Fruit fly (Drosophila melanogaster) whole organism, embryonic: ENCODE measurements around the gene CG12206.

Experiments
- CG10565 ChIP-seq: fragments of 200-800 bp; sonication (Bioruptor generic); optimal IDR thresholded peaks from 3 replicates; lab custom pipeline; 2016; ENCODE audit warnings: missing biosample characterization, mild to moderate bottlenecking, missing genetic modification characterization
- CG11696 ChIP-seq: fragments of 200-800 bp; sonication (Bioruptor generic); IDR thresholded peaks from 2 replicates; pipeline ENCODE4 v1.3.6; 2022; ENCODE audit warnings: missing biosample characterization, missing genetic modification characterization
- CG13775 ChIP-seq: fragments of 200-800 bp; sonication (Bioruptor generic); optimal IDR thresholded peaks from 3 replicates; lab custom pipeline; 2017; ENCODE audit warnings: missing biosample characterization, mild to moderate bottlenecking, missing genetic modification characterization
- CG17385 ChIP-seq: fragments of 200-800 bp; sonication (Bioruptor generic); optimal IDR thresholded peaks from 3 replicates; lab custom pipeline; 2018; ENCODE audit warnings: missing biosample characterization, mild to moderate bottlenecking, missing genetic modification characterization
- CG17568 ChIP-seq: fragments of 200-800 bp; sonication (Bioruptor generic); optimal IDR thresholded peaks from 2 replicates; lab custom pipeline; 2018; ENCODE audit warnings: missing biosample characterization, mild to moderate bottlenecking, missing genetic modification characterization, moderate library complexity
- CG17829 ChIP-seq: fragments of 200-800 bp; optimal IDR thresholded peaks from 2 replicates; lab custom pipeline; 2019; ENCODE audit warnings: missing biosample characterization, mild to moderate bottlenecking, missing genetic modification characterization, moderate library complexity
- CG32532 ChIP-seq: fragments of 200-800 bp; sonication (Bioruptor generic); IDR thresholded peaks from 2 replicates; pipeline ENCODE4 v1.3.6; 2022; ENCODE audit warnings: missing biosample characterization, missing genetic modification characterization
- CG3847 ChIP-seq: fragments of 200-800 bp; sonication (Bioruptor generic); IDR thresholded peaks from 2 replicates; pipeline ENCODE4 v1.3.6; 2022; ENCODE audit warnings: missing biosample characterization, missing genetic modification characterization
- CG4282 ChIP-seq: fragments of 200-800 bp; sonication (Bioruptor generic); optimal IDR thresholded peaks from 2 replicates; lab custom pipeline; 2016; ENCODE audit warnings: missing biosample characterization, missing genetic modification characterization
- CG4328 ChIP-seq: fragments of 200-800 bp; sonication (Bioruptor generic); optimal IDR thresholded peaks from 3 replicates; lab custom pipeline; 2017; ENCODE audit warnings: missing biosample characterization, missing genetic modification reagents, missing genetic modification characterization
- CG4707 ChIP-seq: fragments of 200-800 bp; sonication (Bioruptor generic); optimal IDR thresholded peaks from 2 replicates; lab custom pipeline; 2018; ENCODE audit warnings: missing biosample characterization, mild to moderate bottlenecking, missing genetic modification characterization, moderate library complexity
- CG7556 ChIP-seq: fragments of 200-800 bp; sonication (Bioruptor generic); optimal IDR thresholded peaks from 2 replicates; lab custom pipeline; 2017; ENCODE audit warnings: missing biosample characterization, mild to moderate bottlenecking, missing genetic modification characterization
- CG7987 ChIP-seq: fragments of 200-800 bp; sonication (Bioruptor generic); optimal IDR thresholded peaks from 2 replicates; lab custom pipeline; 2018; ENCODE audit warnings: missing biosample characterization, mild to moderate bottlenecking, missing genetic modification characterization, moderate library complexity
- CG8290 ChIP-seq, 3 experiments: fragments of 200-800 bp; sonication (Bioruptor generic); optimal IDR thresholded peaks; 2 replicates each; lab custom pipeline; 2016 to 2019; ENCODE audit warnings: missing biosample characterization in 3 of 3, missing genetic modification characterization in 3 of 3, mild to moderate bottlenecking in 2 of 3, moderate library complexity in 1 of 3
- CG9932 ChIP-seq: fragments of 200-800 bp; sonication (Bioruptor generic); IDR thresholded peaks from 2 replicates; pipeline ENCODE4 v1.3.6; 2022; ENCODE audit warnings: missing biosample characterization, missing genetic modification characterization
- CHES-1-like ChIP-seq: fragments of 200-800 bp; sonication (Bioruptor generic); optimal IDR thresholded peaks from 2 replicates; lab custom pipeline; 2016; ENCODE audit warnings: missing biosample characterization, missing genetic modification characterization
- CTCF ChIP-seq: fragments of 200-800 bp; sonication (Bioruptor generic); optimal IDR thresholded peaks from 2 replicates; lab custom pipeline; 2017; ENCODE audit warnings: missing biosample characterization, mild to moderate bottlenecking, missing genetic modification characterization, moderate library complexity
- Camta ChIP-seq: fragments of 200-800 bp; sonication (Bioruptor generic); optimal IDR thresholded peaks from 2 replicates; lab custom pipeline; 2016; ENCODE audit warnings: missing biosample characterization, missing genetic modification characterization
- Chrac-16 ChIP-seq: fragments of 200-800 bp; sonication (Bioruptor generic); optimal IDR thresholded peaks from 3 replicates; lab custom pipeline; 2016; ENCODE audit warnings: missing biosample characterization, missing genetic modification characterization
- CrebB ChIP-seq: fragments of 200-800 bp; sonication (Bioruptor generic); optimal IDR thresholded peaks from 3 replicates; lab custom pipeline; 2018; ENCODE audit warnings: missing biosample characterization, mild to moderate bottlenecking, missing genetic modification characterization
- Dbx ChIP-seq: fragments of 200-800 bp; sonication (Bioruptor generic); IDR thresholded peaks from 3 replicates; pipeline ENCODE4 v1.3.6; 2022; ENCODE audit warnings: missing biosample characterization, missing genetic modification characterization
- Dref ChIP-seq: fragments of 200-800 bp; sonication (Bioruptor generic); IDR thresholded peaks from 2 replicates; pipeline ENCODE4 v1.3.6; 2022; ENCODE audit warnings: missing biosample characterization, missing genetic modification characterization
- E2f2 ChIP-seq: fragments of 200-800 bp; sonication (Bioruptor generic); IDR thresholded peaks from 2 replicates; pipeline ENCODE4 v1.3.6; 2022; ENCODE audit warnings: missing biosample characterization, missing genetic modification characterization
- Ets97D ChIP-seq: fragments of 200-800 bp; sonication (Bioruptor generic); optimal IDR thresholded peaks from 3 replicates; lab custom pipeline; 2016; ENCODE audit warnings: missing biosample characterization, missing genetic modification characterization
- Hey ChIP-seq: fragments of 200-800 bp; sonication (Bioruptor generic); optimal IDR thresholded peaks from 3 replicates; lab custom pipeline; 2018; ENCODE audit warnings: missing biosample characterization, mild to moderate bottlenecking, missing genetic modification characterization
- Hmr ChIP-seq: fragments of 200-800 bp; sonication (Bioruptor generic); optimal IDR thresholded peaks from 3 replicates; lab custom pipeline; 2017; ENCODE audit warnings: mild to moderate bottlenecking, missing biosample characterization, missing genetic modification reagents, missing genetic modification characterization
- Hr3 ChIP-seq: fragments of 200-800 bp; sonication (Bioruptor generic); optimal IDR thresholded peaks from 3 replicates; lab custom pipeline; 2016; ENCODE audit warnings: missing biosample characterization, missing genetic modification characterization
- Lpt ChIP-seq: fragments of >200 bp; optimal IDR thresholded peaks from 2 replicates; lab custom pipeline; 2018; ENCODE audit warnings: missing biosample characterization, missing genetic modification characterization
- Spps ChIP-seq: fragments of 200-800 bp; sonication (Bioruptor generic); optimal IDR thresholded peaks from 2 replicates; lab custom pipeline; 2018; ENCODE audit warnings: missing biosample characterization, mild to moderate bottlenecking, missing genetic modification characterization
- Sry-β ChIP-seq: fragments of 200-800 bp; sonication (Bioruptor generic); optimal IDR thresholded peaks from 2 replicates; lab custom pipeline; 2018; ENCODE audit warnings: missing biosample characterization, mild to moderate bottlenecking, missing genetic modification characterization, moderate library complexity
- Stat92E ChIP-seq, 3 experiments: fragments of >200 bp in 2 of 3; fragments of 200-800 bp in 1 of 3; sonication (Bioruptor generic) in 1 of 3; optimal IDR thresholded peaks; 2 replicates each; lab custom pipeline; 2017 to 2019; ENCODE audit warnings: missing biosample characterization in 3 of 3, missing genetic modification characterization in 3 of 3, mild to moderate bottlenecking in 1 of 3, moderate library complexity in 1 of 3
- Taf1 ChIP-seq: fragments of 200-800 bp; sonication (Bioruptor generic); IDR thresholded peaks from 2 replicates; pipeline ENCODE4 v1.3.6; 2022; ENCODE audit warnings: missing biosample characterization, missing genetic modification characterization
- Vsx1 ChIP-seq: fragments of 200-800 bp; sonication (Bioruptor generic); optimal IDR thresholded peaks from 2 replicates; lab custom pipeline; 2017; ENCODE audit warnings: missing biosample characterization, mild to moderate bottlenecking, missing genetic modification characterization, missing genetic modification reagents
- abd-A ChIP-seq: fragments of 200-800 bp; sonication (Bioruptor generic); optimal IDR thresholded peaks from 3 replicates; lab custom pipeline; 2019; ENCODE audit warnings: missing biosample characterization, mild to moderate bottlenecking, missing genetic modification characterization, moderate library complexity
- bbx ChIP-seq: fragments of 200-800 bp; sonication (Bioruptor generic); IDR thresholded peaks from 2 replicates; pipeline ENCODE4 v1.3.6; 2022; ENCODE audit warnings: missing biosample characterization, missing genetic modification characterization; ENCODE audit not compliant: partially characterized antibody
- bigmax ChIP-seq: fragments of 200-800 bp; sonication (Bioruptor generic); optimal IDR thresholded peaks from 2 replicates; lab custom pipeline; 2018; ENCODE audit warnings: missing biosample characterization, mild to moderate bottlenecking, missing genetic modification characterization
- cg ChIP-seq: fragments of 200-800 bp; sonication (Bioruptor generic); optimal IDR thresholded peaks from 3 replicates; lab custom pipeline; 2019; ENCODE audit warnings: missing biosample characterization, mild to moderate bottlenecking, missing genetic modification characterization, moderate library complexity
- ci ChIP-seq: fragments of 200-800 bp; sonication (Bioruptor generic); IDR thresholded peaks from 3 replicates; pipeline ENCODE4 v1.3.6; 2022; ENCODE audit warnings: missing biosample characterization, missing genetic modification characterization
- croc ChIP-seq: fragments of 200-800 bp; sonication (Bioruptor generic); conservative IDR thresholded peaks from 3 replicates; pipeline ENCODE4 v1.3.6; 2022; ENCODE audit warnings: missing biosample characterization, missing genetic modification characterization
- dpn ChIP-seq, 2 experiments: fragments of 200-800 bp; sonication (Bioruptor generic); optimal IDR thresholded peaks; 3 replicates each; lab custom pipeline; 2016; ENCODE audit warnings: missing biosample characterization in 2 of 2, missing genetic modification characterization in 2 of 2
- dysf ChIP-seq: fragments of 200-800 bp; sonication (Bioruptor generic); IDR thresholded peaks from 3 replicates; pipeline ENCODE4 v1.3.6; 2022; ENCODE audit warnings: missing biosample characterization, missing genetic modification characterization
- gem ChIP-seq: fragments of 200-800 bp; sonication (Bioruptor generic); optimal IDR thresholded peaks from 2 replicates; lab custom pipeline; 2019; ENCODE audit warnings: missing biosample characterization, mild to moderate bottlenecking, missing genetic modification characterization, moderate library complexity
- hb ChIP-seq: fragments of 200-800 bp; sonication (Bioruptor generic); IDR thresholded peaks from 3 replicates; pipeline ENCODE4 v1.3.6; 2022; ENCODE audit warnings: missing biosample characterization, missing genetic modification characterization; ENCODE audit not compliant: partially characterized antibody
- pb ChIP-seq: fragments of 200-800 bp; sonication (Bioruptor generic); optimal IDR thresholded peaks from 3 replicates; lab custom pipeline; 2016; ENCODE audit warnings: missing biosample characterization, missing genetic modification characterization
- peb ChIP-seq: fragments of 200-800 bp; sonication (Bioruptor generic); IDR thresholded peaks from 2 replicates; pipeline ENCODE4 v1.3.6; 2022; ENCODE audit warnings: missing biosample characterization, missing genetic modification characterization
- pfk ChIP-seq: fragments of 200-800 bp; sonication (Bioruptor generic); optimal IDR thresholded peaks from 2 replicates; lab custom pipeline; 2018; ENCODE audit warnings: missing biosample characterization, mild to moderate bottlenecking, missing genetic modification characterization, moderate library complexity
- scrt ChIP-seq: fragments of 200-800 bp; sonication (Bioruptor generic); optimal IDR thresholded peaks from 2 replicates; lab custom pipeline; 2018; ENCODE audit warnings: missing biosample characterization, mild to moderate bottlenecking, missing genetic modification characterization, moderate library complexity
- sens ChIP-seq: fragments of 200-800 bp; sonication (Bioruptor generic); peaks from one replicate; lab custom pipeline; 2016; ENCODE audit warnings: missing biosample characterization, missing genetic modification characterization
- stwl ChIP-seq: fragments of 200-800 bp; sonication (Bioruptor generic); optimal IDR thresholded peaks from 3 replicates; lab custom pipeline; 2018; ENCODE audit warnings: missing biosample characterization, mild to moderate bottlenecking, missing genetic modification characterization, moderate library complexity
- tna ChIP-seq: fragments of 200-800 bp; sonication (Bioruptor generic); IDR thresholded peaks from 2 replicates; pipeline ENCODE4 v1.3.6; 2022; ENCODE audit warnings: missing biosample characterization, missing genetic modification characterization; ENCODE audit not compliant: partially characterized antibody

The CG12206 gene

DNA sequence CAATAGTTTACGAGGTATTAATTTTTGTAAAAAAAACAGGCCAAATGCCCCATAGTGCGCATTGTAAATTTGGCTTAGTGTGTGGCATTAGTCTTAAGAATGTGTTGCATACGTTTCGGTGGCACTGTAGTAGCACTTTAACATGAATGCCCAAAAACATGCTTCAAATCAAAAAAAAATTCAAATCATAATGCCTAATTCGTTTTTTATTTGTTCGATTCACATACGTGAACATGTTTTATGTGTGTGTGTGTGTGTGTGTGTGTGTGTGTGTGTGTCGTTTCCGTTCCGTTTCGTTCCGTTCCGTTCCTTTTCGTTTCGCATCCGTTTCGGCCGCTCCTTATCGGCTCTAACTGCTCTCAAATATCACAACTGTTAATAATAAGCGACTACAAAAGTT lies 8.8 kb downstream of the CG12206 start (continued):
- TF ChIP-seq bigmax (GFP tag; lab: Kevin White, UChicago) (no peak), Ets97D (GFP tag; lab: Kevin White, UChicago) (peak; percentile 23), Hr3 (GFP tag; lab: Kevin White, UChicago) (no peak), E2f2 (peak; percentile 15; the same call in 1 of the 2 replicates), CG4707 (peak; percentile 42), Spps (no peak), gem (tag; lab: Kevin White, UChicago) (no peak), CG17829 (tag; lab: Kevin White, UChicago) (no peak), Taf1 (GFP tag; lab: Robert Waterston, UW) (no peak), Hmr (no peak), CG4282 (GFP tag; lab: Kevin White, UChicago) (no peak), dpn (GFP tag; optimal IDR thresholded peaks at IDR 0.05; lab: Kevin White, UChicago) (no peak), CrebB (tag; lab: Kevin White, UChicago) (no peak), cg (GFP tag; lab: Kevin White, UChicago) (peak; percentile 42), CG4328 (no peak), croc (GFP tag; lab: Robert Waterston, UW) (no peak), CG9932 (no peak), CG13775 (GFP tag; lab: Kevin White, UChicago) (no peak), Dref (GFP tag; lab: Robert Waterston, UW) (no peak), Chrac-16 (no peak), hb (GFP tag; lab: Robert Waterston, UW) (no peak), Vsx1 (GFP tag; lab: Kevin White, UChicago) (no peak), abd-A (no peak), Camta (no peak), pfk (peak; percentile 77), bbx (GFP tag; lab: Robert Waterston, UW) (no peak), CG17568 (GFP tag; lab: Kevin White, UChicago) (peak; percentile 35), CG3847 (GFP tag; lab: Robert Waterston, UW) (no peak), CG10565 (GFP tag; lab: Kevin White, UChicago) (no peak), CG17385 (GFP tag; lab: Kevin White, UChicago) (no peak), dysf (GFP tag; lab: Robert Waterston, UW) (no peak), CG7556 (GFP tag; lab: Kevin White, UChicago) (no peak), Lpt (GFP tag; lab: Kevin White, UChicago) (no peak), CG11696 (GFP tag; lab: Robert Waterston, UW) (no peak), Sry-β (GFP tag; lab: Kevin White, UChicago) (no peak), CG7987 (GFP tag; lab: Kevin White, UChicago) (no peak), CHES-1-like (no peak), CTCF (GFP tag; lab: Kevin White, UChicago) (peak; percentile 46), stwl (tag; lab: Kevin White, UChicago) (peak; percentile 28), scrt (GFP tag; lab: Kevin White, UChicago) (no peak), CG8290 (GFP tag; optimal IDR thresholded peaks at IDR 0.05; lab: Kevin White, UChicago) (no peak), CG8290 (tag; optimal IDR thresholded peaks at IDR 0.05; lab: Kevin White, UChicago) (peak in 1 of 2 experiments; percentile 33), Stat92E (GFP tag; optimal IDR thresholded peaks at IDR 0.05; lab: Kevin White, UChicago) (no peak), peb (GFP tag; lab: Robert Waterston, UW) (no peak), pb (no peak), Hey (tag; lab: Kevin White, UChicago) (no peak), CG32532 (GFP tag; lab: Robert Waterston, UW) (peak; percentile 15; the same call in 1 of the 2 replicates), Dbx (no peak), tna (GFP tag; lab: Robert Waterston, UW) (no peak), ci (peak; percentile 70), sens (GFP tag; lab: Kevin White, UChicago) (peak; percentile 33)
